Fruit fly (Drosophila melanogaster) whole organism, wandering third instar larva: ENCODE measurements around the gene CG14511.

Experiments
- Abd-B ChIP-seq: fragments of >200 bp; optimal IDR thresholded peaks from 2 replicates; lab custom pipeline; 2017; ENCODE audit warnings: missing biosample characterization, missing genetic modification characterization
- CrebA ChIP-seq: fragments of 200-800 bp; sonication (Bioruptor generic); optimal IDR thresholded peaks from 2 replicates; lab custom pipeline; 2016; ENCODE audit warnings: missing biosample characterization, mild to moderate bottlenecking, missing genetic modification characterization, borderline replicate concordance
- Myc ChIP-seq: fragments of >200 bp; optimal IDR thresholded peaks from 2 replicates; lab custom pipeline; 2017
- OdsH ChIP-seq: fragments of 200-800 bp; sonication (Bioruptor generic); optimal IDR thresholded peaks from 2 replicates; lab custom pipeline; 2016; ENCODE audit warnings: missing biosample characterization, mild to moderate bottlenecking, missing genetic modification characterization
- psq ChIP-seq: fragments of 200-800 bp; sonication (Bioruptor generic); optimal IDR thresholded peaks from 3 replicates; lab custom pipeline; 2017; ENCODE audit warnings: missing biosample characterization, mild to moderate bottlenecking, missing genetic modification characterization, moderate library complexity

DNA sequence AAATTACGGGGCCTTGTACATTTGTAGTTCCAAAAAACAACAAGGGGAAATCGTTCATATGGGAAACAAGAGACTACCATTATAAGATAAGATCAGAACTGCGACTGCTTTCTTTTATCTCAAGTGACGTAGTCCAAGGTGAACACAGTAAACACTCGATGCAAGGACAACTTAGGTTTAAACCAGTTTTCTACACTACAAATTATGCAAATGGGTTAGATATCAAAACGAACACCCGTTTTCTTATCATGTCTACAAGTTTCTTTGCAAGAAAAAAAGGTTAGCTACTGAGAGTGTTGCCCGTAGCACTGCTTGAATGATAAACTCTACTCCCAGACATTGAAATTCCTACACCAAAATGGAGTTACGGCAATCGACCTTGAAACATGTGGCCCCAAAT lies 22.6 kb downstream of the CG14511 start:
- TF ChIP-seq CrebA (GFP tag; lab: Kevin White, UChicago) (no peak), psq (GFP tag; lab: Kevin White, UChicago) (peak; percentile 78), Abd-B (GFP tag; lab: Kevin White, UChicago) (no peak), OdsH (GFP tag; lab: Kevin White, UChicago) (peak; percentile 81), Myc (lab: Kevin White, UChicago) (no peak)
